Worm (Caenorhabditis elegans) whole organism, L3 larva: ENCODE data around the gene H01G02.3.

Source experiments
- elt-3 ChIP-seq, 3 experiments: fragments of 150-350 bp in 1 of 3; sonication (generic microtip) in 2 of 3; optimal IDR thresholded peaks; 2 replicates in 2 of 3; 4 replicates in 1 of 3; lab custom pipeline; 2014 to 2017; ENCODE audit warnings: missing biosample characterization in 3 of 3, missing genetic modification characterization in 3 of 3
- fkh-10 ChIP-seq: sonication (generic microtip); optimal IDR thresholded peaks from 2 replicates; lab custom pipeline; 2017; ENCODE audit warnings: missing biosample characterization, missing genetic modification reagents, missing genetic modification characterization
- mdl-1 ChIP-seq: fragments of 150-350 bp; optimal IDR thresholded peaks from 2 replicates; lab custom pipeline; 2014; ENCODE audit warnings: missing biosample characterization, missing genetic modification characterization
- nhr-11 ChIP-seq: fragments of 150-350 bp; optimal IDR thresholded peaks from 2 replicates; lab custom pipeline; 2014; ENCODE audit warnings: missing biosample characterization, missing genetic modification characterization
- nhr-25 ChIP-seq: sonication (generic microtip); optimal IDR thresholded peaks from 2 replicates; lab custom pipeline; 2017; ENCODE audit warnings: missing biosample characterization, missing genetic modification characterization
- nhr-28 ChIP-seq: fragments of 150-350 bp; optimal IDR thresholded peaks from 2 replicates; lab custom pipeline; 2014; ENCODE audit warnings: missing biosample characterization, missing genetic modification characterization
- nhr-77 ChIP-seq: fragments of 150-350 bp; optimal IDR thresholded peaks from 2 replicates; lab custom pipeline; 2014; ENCODE audit warnings: missing biosample characterization, missing genetic modification characterization
- pqm-1 ChIP-seq: fragments of 150-350 bp; optimal IDR thresholded peaks from 2 replicates; lab custom pipeline; 2017; ENCODE audit warnings: missing biosample characterization, missing genetic modification characterization, inconsistent platforms
- skn-1 ChIP-seq: fragments of 150-350 bp; optimal IDR thresholded peaks from 2 replicates; lab custom pipeline; 2014; ENCODE audit warnings: missing biosample characterization, missing genetic modification characterization

DNA sequence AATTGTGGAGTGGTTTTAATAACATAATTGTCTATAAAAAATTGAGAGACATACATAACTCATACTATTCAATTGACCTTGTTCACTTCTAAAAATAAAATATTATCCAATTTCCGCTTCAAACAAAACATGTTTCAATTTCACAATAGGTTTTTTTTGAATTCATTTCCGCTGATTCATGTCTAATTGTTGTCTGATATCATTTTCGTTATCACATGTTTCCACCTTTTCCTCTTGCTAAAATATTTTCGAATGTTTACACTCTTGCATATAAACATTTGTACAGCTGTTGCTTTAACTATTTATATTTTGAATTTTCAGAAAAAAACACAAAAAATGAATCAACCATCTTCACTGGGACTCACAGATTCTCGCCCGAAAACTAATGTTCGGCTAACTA lies 47.1 kb downstream of the H01G02.3 start, which contains the start of gene gem-4:
- TF ChIP-seq skn-1, result no peak
- TF ChIP-seq pqm-1 (tag; lab: Kevin White, UChicago), result no peak
- TF ChIP-seq nhr-25, result no peak
- TF ChIP-seq elt-3 (tag; optimal IDR thresholded peaks at IDR 0.05; lab: Kevin White, UChicago), result no peak
- TF ChIP-seq nhr-28 (tag; lab: Kevin White, UChicago), result no peak
- TF ChIP-seq mdl-1 (tag; lab: Kevin White, UChicago), result no peak
- no peak for TF ChIP-seq fkh-10 (GFP tag; lab: Kevin White, UChicago)
- TF ChIP-seq nhr-11 (tag; lab: Kevin White, UChicago), result no peak
- no peak for TF ChIP-seq nhr-77 (tag; lab: Kevin White, UChicago)
